Fruit fly (Drosophila melanogaster): ENCODE results near the gene CG2258.

Gene CG2258

DNA sequence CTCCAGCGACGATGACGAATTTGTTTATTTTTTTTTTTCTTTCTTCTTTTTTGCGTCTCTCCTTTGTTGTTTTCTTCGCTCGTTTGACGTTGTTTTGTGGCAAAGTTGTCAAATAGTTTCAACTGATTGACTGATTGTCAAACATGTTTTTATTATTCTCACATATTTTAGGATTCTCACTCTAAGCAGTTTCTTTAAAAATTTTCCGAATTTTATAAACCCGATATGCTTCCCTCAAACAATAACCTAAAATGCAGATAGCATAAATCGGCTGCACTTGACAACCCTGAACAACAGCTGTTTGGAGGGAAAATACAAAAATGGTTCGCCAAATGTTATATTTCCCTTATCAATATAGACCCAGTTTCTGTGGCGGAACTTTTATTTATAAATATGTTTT, 41.6 kb upstream of the CG2258 start, which contains the start of gene CG17982 (continued):
- TF ChIP-seq cato (GFP tag; optimal IDR thresholded peaks at IDR 0.05; ENCODE audit: borderline replicate concordance): peak; percentile 47
- peak; percentile 78 for TF ChIP-seq HLH3B (GFP tag; IDR thresholded peaks at IDR 0.05)
- peak; percentile 29 for TF ChIP-seq Lhr (GFP tag; optimal IDR thresholded peaks at IDR 0.05)
- peak; percentile 80 for TF ChIP-seq fd3F (GFP tag; optimal IDR thresholded peaks at IDR 0.05)
- peak; percentile 65; the same call in 1 of the 2 replicates for TF ChIP-seq ap (GFP tag; IDR thresholded peaks at IDR 0.05)
- peak; percentile 85 for TF ChIP-seq CG17829 (tag; optimal IDR thresholded peaks at IDR 0.05)
- TF ChIP-seq br (optimal IDR thresholded peaks at IDR 0.05): no peak
- peak; percentile 90 for TF ChIP-seq CG12391 (tag; optimal IDR thresholded peaks at IDR 0.05)
- TF ChIP-seq org-1 (GFP tag; optimal IDR thresholded peaks at IDR 0.05): peak; percentile 68
- no peak for TF ChIP-seq pan (optimal IDR thresholded peaks at IDR 0.05)
- TF ChIP-seq pan (GFP tag; optimal IDR thresholded peaks at IDR 0.05 in 1 of 2, IDR thresholded peaks at IDR 0.05 in 1 of 2): peak in 1 of 2 experiments; percentile 86
- peak; percentile 90 for TF ChIP-seq CG2678 (tag; optimal IDR thresholded peaks at IDR 0.05)
- TF ChIP-seq abd-A (tag; optimal IDR thresholded peaks at IDR 0.05): no peak
- peak; percentile 66 for TF ChIP-seq twi (tag; optimal IDR thresholded peaks at IDR 0.05)
- TF ChIP-seq B-H1 (GFP tag; IDR thresholded peaks at IDR 0.05): peak; percentile 67; the same call in 2 of the 3 replicates
- TF ChIP-seq C15 (GFP tag; IDR thresholded peaks at IDR 0.05): peak; percentile 51; the same call in 1 of the 3 replicates
- peak; percentile 82 for TF ChIP-seq CG4424 (GFP tag; optimal IDR thresholded peaks at IDR 0.05)
- TF ChIP-seq bigmax (GFP tag; optimal IDR thresholded peaks at IDR 0.05): peak; percentile 92
- peak; percentile 97 for TF ChIP-seq sens (GFP tag)
- TF ChIP-seq CkIIα-i1 (GFP tag; IDR thresholded peaks at IDR 0.05): no peak
- TF ChIP-seq unpg (GFP tag; optimal IDR thresholded peaks at IDR 0.05): peak; percentile 92
- TF ChIP-seq CG3995 (GFP tag; optimal IDR thresholded peaks at IDR 0.05): peak; percentile 50
- TF ChIP-seq CG6791 (GFP tag; IDR thresholded peaks at IDR 0.05; ENCODE audit: partially characterized antibody): no peak
- TF ChIP-seq Opbp (GFP tag; IDR thresholded peaks at IDR 0.05; ENCODE audit: partially characterized antibody): no peak
- TF ChIP-seq CG7963 (GFP tag; IDR thresholded peaks at IDR 0.05; ENCODE audit: partially characterized antibody): no peak
- TF ChIP-seq CG4707 (GFP tag; optimal IDR thresholded peaks at IDR 0.05): peak; percentile 55
- peak; percentile 79 for TF ChIP-seq repo (GFP tag; optimal IDR thresholded peaks at IDR 0.05)
- peak; percentile 16; the same call in 1 of the 2 replicates for TF ChIP-seq hbn (GFP tag; IDR thresholded peaks at IDR 0.05; ENCODE audit: partially characterized antibody)
- TF ChIP-seq D19A (tag; optimal IDR thresholded peaks at IDR 0.05): peak; percentile 77
- TF ChIP-seq lmd (GFP tag; IDR thresholded peaks at IDR 0.05): peak; percentile 79
- peak; percentile 82 for TF ChIP-seq caup (GFP tag; optimal IDR thresholded peaks at IDR 0.05; ENCODE audit: severe bottlenecking)
- TF ChIP-seq CG16779 (GFP tag; IDR thresholded peaks at IDR 0.05): peak; percentile 65; the same call in 1 of the 2 replicates
- peak; percentile 75 for TF ChIP-seq CrebB (tag; optimal IDR thresholded peaks at IDR 0.05)
- TF ChIP-seq Poxn (GFP tag; IDR thresholded peaks at IDR 0.05): no peak
- TF ChIP-seq knrl (GFP tag; IDR thresholded peaks at IDR 0.05; ENCODE audit: partially characterized antibody): no peak
- TF ChIP-seq Oaz (GFP tag; IDR thresholded peaks at IDR 0.05): peak; percentile 53; the same call in 1 of the 2 replicates
- peak; percentile 79 for TF ChIP-seq CG34376 (GFP tag; optimal IDR thresholded peaks at IDR 0.05)
- peak; percentile 81 for TF ChIP-seq fd96Cb (tag; optimal IDR thresholded peaks at IDR 0.05)
- no peak for TF ChIP-seq Lpt (GFP tag; optimal IDR thresholded peaks at IDR 0.05)
- no peak for TF ChIP-seq Kr (GFP tag; optimal IDR thresholded peaks at IDR 0.05)
- TF ChIP-seq CG10274 (GFP tag; optimal IDR thresholded peaks at IDR 0.05): peak; percentile 16
- TF ChIP-seq prd (optimal IDR thresholded peaks at IDR 0.05): no peak
- peak; percentile 81 for TF ChIP-seq prd (GFP tag; IDR thresholded peaks at IDR 0.05)
- peak; percentile 59 for TF ChIP-seq Hand (GFP tag; optimal IDR thresholded peaks at IDR 0.05)
- TF ChIP-seq zfh2 (GFP tag; optimal IDR thresholded peaks at IDR 0.05): peak; percentile 88
- peak; percentile 90 for TF ChIP-seq CG10543 (GFP tag; optimal IDR thresholded peaks at IDR 0.05)
- TF ChIP-seq cad (GFP tag; optimal IDR thresholded peaks at IDR 0.05): no peak
- TF ChIP-seq CG11398 (GFP tag; optimal IDR thresholded peaks at IDR 0.05): peak; percentile 69
- peak; percentile 87 for TF ChIP-seq sug (tag; optimal IDR thresholded peaks at IDR 0.05)
- TF ChIP-seq CG9876 (GFP tag; optimal IDR thresholded peaks at IDR 0.05): peak; percentile 62
- TF ChIP-seq nmo (GFP tag; optimal IDR thresholded peaks at IDR 0.05): peak; percentile 87

Measured in whole organism, embryonic.